Fruit fly (Drosophila melanogaster) whole organism, pupa: Measurements from ENCODE around the gene CG4704.
A peak's percentile ranks its signal among the peaks of the same experiment; 100 is the strongest.

Source experiments
- CG14655 ChIP-seq: fragments of 200-800 bp; sonication (Bioruptor generic); optimal IDR thresholded peaks from 3 replicates; lab custom pipeline; 2017; ENCODE audit warnings: mild to moderate bottlenecking, missing biosample characterization, missing genetic modification reagents, missing genetic modification characterization
- CG15710 ChIP-seq: fragments of 200-800 bp; sonication (Bioruptor generic); optimal IDR thresholded peaks from 2 replicates; lab custom pipeline; 2018; ENCODE audit warnings: missing biosample characterization, mild to moderate bottlenecking, missing genetic modification characterization, moderate library complexity
- CG32121 ChIP-seq: fragments of 200-800 bp; sonication (Bioruptor generic); IDR thresholded peaks from 2 replicates; pipeline ENCODE4 v1.3.6; 2022; ENCODE audit warnings: missing biosample characterization, missing genetic modification characterization
- CG8159 ChIP-seq: fragments of 200-800 bp; sonication (Bioruptor generic); optimal IDR thresholded peaks from 3 replicates; lab custom pipeline; 2018; ENCODE audit warnings: missing biosample characterization, mild to moderate bottlenecking, missing genetic modification characterization, moderate library complexity
- D1 ChIP-seq: fragments of 200-800 bp; sonication (Bioruptor generic); optimal IDR thresholded peaks from 2 replicates; lab custom pipeline; 2018; ENCODE audit warnings: missing biosample characterization, mild to moderate bottlenecking, missing genetic modification characterization, moderate library complexity
- EcR ChIP-seq: fragments of 200-800 bp; sonication (Bioruptor generic); optimal IDR thresholded peaks from 3 replicates; lab custom pipeline; 2019; ENCODE audit warnings: missing biosample characterization, missing genetic modification characterization, mild to moderate bottlenecking, moderate library complexity, missing genetic modification reagents
- Pif1B ChIP-seq: fragments of 200-800 bp; sonication (Bioruptor generic); optimal IDR thresholded peaks from 3 replicates; lab custom pipeline; 2016; ENCODE audit warnings: missing biosample characterization, missing genetic modification characterization
- Snoo ChIP-seq: fragments of 200-800 bp; sonication (Bioruptor generic); optimal IDR thresholded peaks from 3 replicates; lab custom pipeline; 2017; ENCODE audit warnings: missing biosample characterization, mild to moderate bottlenecking, missing genetic modification characterization, inconsistent platforms
- gl ChIP-seq: fragments of 200-800 bp; sonication (Bioruptor generic); optimal IDR thresholded peaks from 2 replicates; lab custom pipeline; 2018; ENCODE audit warnings: missing biosample characterization, mild to moderate bottlenecking, missing genetic modification characterization
- rn ChIP-seq: fragments of 200-800 bp; sonication (Bioruptor generic); IDR thresholded peaks from 2 replicates; pipeline ENCODE4 v1.3.6; 2022; ENCODE audit warnings: missing biosample characterization, missing genetic modification characterization

- peak; percentile 7 for TF ChIP-seq CG15710
- TF ChIP-seq CG8159, result peak; percentile 21
- TF ChIP-seq D1 (tag; lab: Kevin White, UChicago), result no peak
- TF ChIP-seq Snoo (tag; lab: Kevin White, UChicago), result no peak
- TF ChIP-seq CG14655 (GFP tag; lab: Kevin White, UChicago), result no peak
- TF ChIP-seq EcR (GFP tag; lab: Kevin White, UChicago), result no peak
- TF ChIP-seq Pif1B (GFP tag; lab: Kevin White, UChicago), result no peak
- no peak for TF ChIP-seq rn (GFP tag; lab: Robert Waterston, UW)
- TF ChIP-seq CG32121, result no peak
- no peak for TF ChIP-seq gl (tag; lab: Kevin White, UChicago)
These were observed 15.9 kb upstream of the CG4704 start for dm6 chr3R:22861982-22862381.
